Worm (Caenorhabditis elegans) whole organism, L4 larva: Measurements from ENCODE around the gene str-178.
A peak's percentile ranks its signal among the peaks of the same experiment; 100 is the strongest.

ENCODE experiments used
- F44E2.7 ChIP-seq: fragments of 200-800 bp; sonication (Bioruptor generic); IDR thresholded peaks from 2 replicates; pipeline ENCODE4 v2.1.2; 2022; ENCODE audit warnings: missing genetic modification characterization, missing compliant biosample characterization
- F49E8.2 ChIP-seq: sonication (generic microtip); optimal IDR thresholded peaks from 2 replicates; lab custom pipeline; 2016; ENCODE audit warnings: missing compliant biosample characterization, mild to moderate bottlenecking, missing genetic modification characterization, borderline replicate concordance
- T20F7.1 ChIP-seq: fragments of 200-800 bp; sonication (Bioruptor generic); optimal IDR thresholded peaks from 2 replicates; lab custom pipeline; 2018; ENCODE audit warnings: mild to moderate bottlenecking, missing genetic modification characterization, missing compliant biosample characterization
- Y105C5A.15 ChIP-seq: fragments of 200-800 bp; sonication (Bioruptor generic); IDR thresholded peaks from 2 replicates; pipeline ENCODE4 v1.3.6; 2022; ENCODE audit warnings: missing genetic modification characterization, missing compliant biosample characterization
- Y48G9A.11 ChIP-seq: fragments of 200-800 bp; sonication (Bioruptor generic); IDR thresholded peaks from 2 replicates; pipeline ENCODE4 v1.3.6; 2022; ENCODE audit warnings: missing genetic modification reagents, missing genetic modification characterization, missing compliant biosample characterization
- ama-1 ChIP-seq: fragments of 150-350 bp; optimal IDR thresholded peaks from 2 replicates; lab custom pipeline; 2014; ENCODE audit warnings: inconsistent platforms, mixed read lengths
- attf-4 ChIP-seq: sonication (generic microtip); optimal IDR thresholded peaks from 3 replicates; lab custom pipeline; 2017; ENCODE audit warnings: missing biosample characterization, missing genetic modification characterization
- ceh-32 ChIP-seq: sonication (generic microtip); optimal IDR thresholded peaks from 2 replicates; lab custom pipeline; 2016; ENCODE audit warnings: mild to moderate bottlenecking, missing genetic modification characterization, missing compliant biosample characterization; ENCODE audit not compliant: poor library complexity
- daf-12 ChIP-seq: fragments of 150-350 bp; optimal IDR thresholded peaks from 2 replicates; lab custom pipeline; 2014; ENCODE audit warnings: missing biosample characterization, missing genetic modification reagents, missing genetic modification characterization
- daf-16 ChIP-seq, 3 experiments: sonication (generic microtip); optimal IDR thresholded peaks; 2 replicates each; lab custom pipeline; 2016 to 2017; ENCODE audit warnings: missing genetic modification characterization in 3 of 3, missing genetic modification reagents in 3 of 3, mild to moderate bottlenecking in 2 of 3, missing compliant biosample characterization in 2 of 3, missing biosample characterization in 1 of 3, moderate library complexity in 1 of 3
- daf-19 ChIP-seq: fragments of 200-800 bp; sonication (Bioruptor generic); conservative IDR thresholded peaks from 2 replicates; pipeline ENCODE4 v1.3.6; 2022; ENCODE audit warnings: missing genetic modification characterization, missing compliant biosample characterization
- dmd-6 ChIP-seq: fragments of 200-800 bp; sonication (Bioruptor generic); IDR thresholded peaks from 2 replicates; pipeline ENCODE4 v1.3.6; 2022; ENCODE audit warnings: missing genetic modification reagents, missing genetic modification characterization, missing compliant biosample characterization
- dpl-1 ChIP-seq: fragments of 150-350 bp; optimal IDR thresholded peaks from 2 replicates; lab custom pipeline; 2014; ENCODE audit warnings: missing biosample characterization, missing genetic modification reagents, missing genetic modification characterization
- dve-1 ChIP-seq: sonication (generic microtip); optimal IDR thresholded peaks from 2 replicates; lab custom pipeline; 2017; ENCODE audit warnings: antibody characterized with exemption, mild to moderate bottlenecking, missing genetic modification characterization, missing compliant biosample characterization; ENCODE audit not compliant: insufficient read depth
- egl-27 ChIP-seq: sonication (generic microtip); optimal IDR thresholded peaks from 3 replicates; lab custom pipeline; 2017; ENCODE audit warnings: missing biosample characterization, missing genetic modification reagents, missing genetic modification characterization
- fos-1 ChIP-seq: fragments of 150-350 bp; optimal IDR thresholded peaks from 2 replicates; lab custom pipeline; 2014; ENCODE audit warnings: missing biosample characterization, missing genetic modification characterization
- gei-8 ChIP-seq: fragments of 200-800 bp; sonication (Bioruptor generic); optimal IDR thresholded peaks from 2 replicates; lab custom pipeline; 2018; ENCODE audit warnings: mild to moderate bottlenecking, missing genetic modification characterization, missing compliant biosample characterization
- hif-1 ChIP-seq, 2 experiments: sonication (generic microtip); optimal IDR thresholded peaks; 2 replicates each; lab custom pipeline; 2016 to 2017; ENCODE audit warnings: missing compliant biosample characterization in 2 of 2, missing genetic modification characterization in 2 of 2, missing genetic modification reagents in 2 of 2, missing genotype in 2 of 2, mild to moderate bottlenecking in 1 of 2
- hlh-11 ChIP-seq: fragments of 200-800 bp; sonication (Bioruptor generic); optimal IDR thresholded peaks from 2 replicates; lab custom pipeline; 2018; ENCODE audit warnings: mild to moderate bottlenecking, missing genetic modification characterization, missing compliant biosample characterization
- hlh-30 ChIP-seq: sonication (generic microtip); optimal IDR thresholded peaks from 2 replicates; lab custom pipeline; 2017; ENCODE audit warnings: antibody characterized with exemption, mild to moderate bottlenecking, missing genetic modification characterization, missing compliant biosample characterization; ENCODE audit not compliant: insufficient read depth
- lin-1 ChIP-seq: fragments of 200-800 bp; sonication (Bioruptor generic); IDR thresholded peaks from 2 replicates; pipeline ENCODE4 v1.3.6; 2022; ENCODE audit warnings: missing genetic modification reagents, missing genetic modification characterization, missing compliant biosample characterization
- lin-13 ChIP-seq: fragments of 150-350 bp; optimal IDR thresholded peaks from 2 replicates; lab custom pipeline; 2014; ENCODE audit warnings: missing biosample characterization, missing genetic modification reagents, missing genetic modification characterization
- lin-38 ChIP-seq: fragments of 200-800 bp; sonication (Bioruptor generic); IDR thresholded peaks from 2 replicates; pipeline ENCODE4 v1.3.6; 2022; ENCODE audit warnings: missing genetic modification reagents, missing genetic modification characterization, missing compliant biosample characterization
- madf-5 ChIP-seq, 2 experiments: fragments of 200-800 bp; sonication (Bioruptor generic); IDR thresholded peaks; 2 replicates each; pipeline ENCODE4 v1.3.6; 2022; ENCODE audit warnings: missing compliant biosample characterization in 2 of 2, missing genetic modification characterization in 2 of 2
- mes-2 ChIP-seq: sonication (generic microtip); optimal IDR thresholded peaks from 2 replicates; lab custom pipeline; 2016; ENCODE audit warnings: missing genotype, mild to moderate bottlenecking, missing genetic modification characterization, missing compliant biosample characterization; ENCODE audit not compliant: poor library complexity, severe bottlenecking
- mxl-3 ChIP-seq: fragments of 200-800 bp; sonication (Bioruptor generic); optimal IDR thresholded peaks from 2 replicates; lab custom pipeline; 2018; ENCODE audit warnings: mild to moderate bottlenecking, missing genetic modification characterization, missing compliant biosample characterization
- nhr-10 ChIP-seq: fragments of 150-350 bp; optimal IDR thresholded peaks from 2 replicates; lab custom pipeline; 2014; ENCODE audit warnings: missing biosample characterization, missing genetic modification characterization
- nhr-28 ChIP-seq: fragments of 150-350 bp; optimal IDR thresholded peaks from 2 replicates; lab custom pipeline; 2014; ENCODE audit warnings: missing biosample characterization, missing genetic modification characterization
- nhr-6 ChIP-seq: fragments of 150-350 bp; optimal IDR thresholded peaks from 2 replicates; lab custom pipeline; 2014; ENCODE audit warnings: missing biosample characterization, missing genetic modification characterization
- nhr-77 ChIP-seq: fragments of 150-350 bp; optimal IDR thresholded peaks from 2 replicates; lab custom pipeline; 2014; ENCODE audit warnings: missing biosample characterization, missing genetic modification characterization
- pqm-1 ChIP-seq: sonication (generic microtip); optimal IDR thresholded peaks from 2 replicates; lab custom pipeline; 2017; ENCODE audit warnings: missing biosample characterization, missing genetic modification characterization
- set-16 ChIP-seq: fragments of 200-800 bp; sonication (Bioruptor generic); IDR thresholded peaks from 2 replicates; pipeline ENCODE4 v1.3.6; 2022; ENCODE audit warnings: missing genetic modification reagents, missing genetic modification characterization, missing compliant biosample characterization
- spr-1 ChIP-seq: sonication (generic microtip); optimal IDR thresholded peaks from 2 replicates; lab custom pipeline; 2016; ENCODE audit warnings: mild to moderate bottlenecking, missing genetic modification characterization, missing compliant biosample characterization
- unc-39 ChIP-seq: sonication (generic microtip); optimal IDR thresholded peaks from 2 replicates; lab custom pipeline; 2017; ENCODE audit warnings: missing biosample characterization, missing genetic modification characterization
- unc-62 ChIP-seq, 3 experiments: fragments of 150-350 bp in 1 of 3; sonication (generic microtip); optimal IDR thresholded peaks in 2 of 3; peaks in 1 of 3; 1 replicate in 1 of 3; 2 replicates in 2 of 3; lab custom pipeline; 2014 to 2017; ENCODE audit warnings: missing biosample characterization in 3 of 3, missing genetic modification characterization in 3 of 3, missing genetic modification reagents in 3 of 3, missing genotype in 1 of 3
- ztf-11 ChIP-seq: fragments of 150-350 bp; optimal IDR thresholded peaks from 2 replicates; lab custom pipeline; 2014; ENCODE audit warnings: missing biosample characterization, missing genetic modification characterization
- ztf-7 ChIP-seq: fragments of 150-350 bp; optimal IDR thresholded peaks from 2 replicates; lab custom pipeline; 2014; ENCODE audit warnings: missing biosample characterization, missing genetic modification characterization

str-178 gene

ce11 chrV:12741684-12742083 is 25.3 kb upstream of the str-178 start, which contains the start of gene hrg-7 (continued):
- TF ChIP-seq daf-16 (GFP tag; optimal IDR thresholded peaks at IDR 0.05; lab: Kevin White, UChicago) = no peak
- peak; percentile 63 for TF ChIP-seq daf-16 (tag; optimal IDR thresholded peaks at IDR 0.05; lab: Kevin White, UChicago)
- no peak for TF ChIP-seq mes-2 (tag; lab: Kevin White, UChicago)
- TF ChIP-seq spr-1 (tag; lab: Kevin White, UChicago) = no peak
- peak; percentile 81 for TF ChIP-seq pqm-1 (tag; lab: Kevin White, UChicago)
- TF ChIP-seq F49E8.2 (tag; lab: Kevin White, UChicago) = no peak
- TF ChIP-seq mxl-3 (GFP tag; lab: Kevin White, UChicago) = no peak
- TF ChIP-seq ama-1 (lab: Kevin White, UChicago) = no peak
- TF ChIP-seq lin-13 (GFP tag; lab: Kevin White, UChicago) = no peak
- peak; percentile 64 for TF ChIP-seq dve-1
- TF ChIP-seq nhr-28 (tag; lab: Kevin White, UChicago) = peak; percentile 69
- peak; percentile 40 for TF ChIP-seq nhr-6
- no peak for TF ChIP-seq daf-19 (GFP tag; lab: Robert Waterston, UW)

ce11 chrV:12736166-12736753 is 19.9 kb upstream of the str-178 start, which contains the start of gene cky-1:
cky-1 (plus strand) TSS chrV:12736703.
- TF ChIP-seq hlh-11 (tag; lab: Kevin White, UChicago) (peak; percentile 8), daf-19 (GFP tag; lab: Robert Waterston, UW) (0 out of 2 replicates have a peak, but pooled peaks have one; percentile 59), unc-39 (tag; lab: Kevin White, UChicago) (no peak), set-16 (GFP tag; lab: Robert Waterston, UW) (peak; percentile 58; the same call in 1 of the 2 replicates), egl-27 (tag; lab: Kevin White, UChicago) (no peak)

- peak; percentile 30 for TF ChIP-seq nhr-10 (tag; lab: Kevin White, UChicago)
- TF ChIP-seq T20F7.1 (GFP tag; lab: Kevin White, UChicago) = peak; percentile 56
- peak; percentile 54 for TF ChIP-seq hlh-11 (tag; lab: Kevin White, UChicago)
- no peak for TF ChIP-seq gei-8
- peak; percentile 65 for TF ChIP-seq hlh-30 (tag; lab: Kevin White, UChicago)
- TF ChIP-seq dmd-6 (GFP tag; lab: Robert Waterston, UW) = peak; percentile 53
- peak; percentile 92 for TF ChIP-seq nhr-28 (tag; lab: Kevin White, UChicago)
- TF ChIP-seq nhr-6 = peak; percentile 62
- TF ChIP-seq daf-12 (tag; lab: Kevin White, UChicago) = no peak
- TF ChIP-seq mes-2 (tag; lab: Kevin White, UChicago) = peak; percentile 19
- no peak for TF ChIP-seq hif-1 (tag; optimal IDR thresholded peaks at IDR 0.05; lab: Kevin White, UChicago)
- no peak for TF ChIP-seq F44E2.7
- TF ChIP-seq attf-4 = no peak
- peak; percentile 65 for TF ChIP-seq pqm-1 (tag; lab: Kevin White, UChicago)
- no peak for TF ChIP-seq lin-38 (GFP tag; lab: Robert Waterston, UW)
- peak; percentile 49 for TF ChIP-seq ztf-7
- TF ChIP-seq fos-1 (tag; lab: Kevin White, UChicago) = no peak
- TF ChIP-seq nhr-77 (tag; lab: Kevin White, UChicago) = peak; percentile 51
- no peak for TF ChIP-seq ztf-11
- peak; percentile 35 for TF ChIP-seq mxl-3 (GFP tag; lab: Kevin White, UChicago)
- no peak for TF ChIP-seq Y48G9A.11 (GFP tag; lab: Robert Waterston, UW)
- TF ChIP-seq dpl-1 (GFP tag; lab: Kevin White, UChicago) = no peak
- TF ChIP-seq daf-16 (GFP tag; optimal IDR thresholded peaks at IDR 0.05; lab: Kevin White, UChicago) = no peak
- peak; percentile 64 for TF ChIP-seq daf-16 (tag; optimal IDR thresholded peaks at IDR 0.05; lab: Kevin White, UChicago)
- TF ChIP-seq Y105C5A.15 = no peak
- no peak for TF ChIP-seq ceh-32 (tag; lab: Kevin White, UChicago)
- TF ChIP-seq dve-1 = peak; percentile 64
- 0 out of 2 replicates have a peak, but pooled peaks have one; percentile 17 for TF ChIP-seq lin-1
- TF ChIP-seq unc-62 (GFP tag; optimal IDR thresholded peaks at IDR 0.05 in 1 of 2; lab: Kevin White, UChicago) = peak in 1 of 2 experiments; percentile 95
- TF ChIP-seq unc-62 (tag; optimal IDR thresholded peaks at IDR 0.05; lab: Kevin White, UChicago) = no peak
- no peak for TF ChIP-seq madf-5 (GFP tag; IDR thresholded peaks at IDR 0.05; lab: Robert Waterston, UW)
These were observed 17.3 kb upstream of the str-178 start, which contains the start of the genes dhs-21 and xbx-9 for ce11 chrV:12733465-12734248. dhs-21 (minus strand) TSS chrV:12733645. xbx-9 (plus strand) TSS chrV:12734198.
